Fruit fly (Drosophila melanogaster): ENCODE data around the gene fd96Cb.

DNA sequence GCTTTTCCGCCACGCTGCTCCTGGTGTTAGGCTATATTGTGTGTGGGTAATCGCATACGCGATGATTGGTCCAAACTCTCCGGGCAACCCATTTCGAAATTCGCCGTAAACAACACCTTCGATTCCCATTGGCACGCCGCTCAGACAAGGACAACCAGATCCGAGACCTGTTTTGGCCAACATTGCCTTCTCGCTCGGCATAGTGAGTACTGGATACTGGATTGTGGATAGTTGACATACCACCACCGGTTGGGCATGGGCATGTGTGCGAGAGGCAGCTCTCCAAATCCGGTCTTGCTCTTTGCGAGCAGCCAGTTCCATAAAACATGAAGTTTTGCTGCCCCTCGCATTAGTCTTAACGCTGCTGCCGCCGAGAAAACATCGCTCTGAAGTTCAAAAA, at the start of gene fd96Cb:
- TF ChIP-seq insv (optimal IDR thresholded peaks at IDR 0.05) (no peak), ttk (optimal IDR thresholded peaks at IDR 0.05) (no peak), psq (optimal IDR thresholded peaks at IDR 0.05) (no peak)

Data from Kc167 (cell line).